Worm (Caenorhabditis elegans) whole organism, young adult: ENCODE data around the gene F55F10.3.

Experiments
- F23B12.7 ChIP-seq: sonication (generic microtip); optimal IDR thresholded peaks from 2 replicates; lab custom pipeline; 2017; ENCODE audit warnings: missing genetic modification characterization, mild to moderate bottlenecking, missing compliant biosample characterization, antibody characterized with exemption, moderate library complexity; ENCODE audit not compliant: insufficient read depth
- Y67H2A.10 ChIP-seq: fragments of 200-800 bp; sonication (Bioruptor generic); conservative IDR thresholded peaks from 2 replicates; pipeline ENCODE4 v1.3.6; 2022; ENCODE audit warnings: missing genetic modification reagents, missing genetic modification characterization, missing compliant biosample characterization
- hmg-20 ChIP-seq: fragments of 200-800 bp; sonication (Bioruptor generic); IDR thresholded peaks from 2 replicates; pipeline ENCODE4 v1.3.6; 2022; ENCODE audit warnings: missing genetic modification reagents, missing genetic modification characterization, missing compliant biosample characterization
- pbrm-1 ChIP-seq: fragments of 200-800 bp; sonication (Bioruptor generic); IDR thresholded peaks from 2 replicates; pipeline ENCODE4 v1.3.6; 2022; ENCODE audit warnings: missing genetic modification reagents, missing genetic modification characterization, missing compliant biosample characterization
- pha-4 ChIP-seq: fragments of 150-350 bp; sonication (generic microtip); optimal IDR thresholded peaks from 2 replicates; lab custom pipeline; 2014; ENCODE audit warnings: missing biosample characterization, missing genetic modification reagents, missing genetic modification characterization

DNA sequence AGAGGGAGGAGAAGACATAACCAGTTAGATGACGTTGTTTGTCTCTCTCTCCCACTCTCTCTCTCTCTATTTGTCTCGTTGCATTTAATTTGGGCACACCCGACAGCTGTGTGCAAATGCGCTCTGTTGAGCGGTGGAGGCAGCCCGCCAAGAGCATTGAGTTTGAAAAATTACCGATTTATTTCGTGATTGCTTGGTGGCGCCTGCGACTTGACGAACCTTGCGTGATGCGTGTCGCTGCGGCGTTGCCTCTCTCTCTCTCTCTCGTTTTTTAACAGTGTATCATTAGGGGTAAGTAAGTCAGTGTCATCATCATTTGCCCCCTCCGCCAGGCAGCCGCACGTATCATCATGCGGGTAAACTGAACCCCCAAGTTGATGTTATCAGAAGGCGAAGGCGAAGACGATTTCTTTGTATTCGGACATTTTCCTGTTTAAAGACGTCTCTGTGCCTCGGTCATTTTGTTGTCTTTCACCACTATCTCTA lies 46.3 kb downstream of the F55F10.3 start:
- TF ChIP-seq pbrm-1 (GFP tag; lab: Robert Waterston, UW) (0 out of 2 replicates have a peak, but pooled peaks have one; percentile 41), hmg-20 (GFP tag; lab: Robert Waterston, UW) (no peak), Y67H2A.10 (no peak), pha-4 (tag; lab: Kevin White, UChicago) (no peak), F23B12.7 (tag; lab: Kevin White, UChicago) (no peak)
